Worm (Caenorhabditis elegans): ENCODE data around the gene F18G5.1.

The F18G5.1 gene

DNA sequence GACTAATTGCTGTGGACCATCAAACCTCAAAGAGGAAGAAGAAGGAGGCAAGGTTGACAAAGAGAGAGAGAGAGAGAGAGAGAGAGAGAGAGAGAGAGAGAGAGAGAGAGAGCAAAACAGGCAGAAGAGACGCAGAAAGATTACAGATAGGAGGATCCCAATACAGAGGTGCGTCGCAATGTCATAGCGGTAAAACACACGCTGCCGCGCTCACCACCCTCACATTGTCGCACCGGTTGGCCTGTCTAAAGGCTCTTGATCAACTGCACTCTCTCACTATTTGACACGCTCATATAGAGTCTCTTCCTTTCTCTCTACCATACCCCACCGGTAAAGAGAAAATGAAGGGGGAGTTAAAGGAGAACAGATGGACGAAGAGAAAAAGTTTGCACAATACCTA, 34.4 kb upstream of the F18G5.1 start:
- peak; percentile 53 for TF ChIP-seq egl-27 (tag; optimal IDR thresholded peaks at IDR 0.05)
- TF ChIP-seq pqm-1 (tag; optimal IDR thresholded peaks at IDR 0.05), result peak; percentile 45
- TF ChIP-seq ztf-11 (tag; optimal IDR thresholded peaks at IDR 0.05), result no peak
- no peak for TF ChIP-seq ztf-4 (tag; optimal IDR thresholded peaks at IDR 0.05)
- TF ChIP-seq lsy-12 (tag; optimal IDR thresholded peaks at IDR 0.05), result peak; percentile 15
- TF ChIP-seq nhr-25 (tag; optimal IDR thresholded peaks at IDR 0.05), result peak; percentile 68
- peak; percentile 69 for TF ChIP-seq pha-4 (tag; optimal IDR thresholded peaks at IDR 0.05)
- TF ChIP-seq fkh-10 (GFP tag; optimal IDR thresholded peaks at IDR 0.05), result no peak
- no peak for TF ChIP-seq nhr-28 (tag; optimal IDR thresholded peaks at IDR 0.05)
- TF ChIP-seq nhr-237 (tag; optimal IDR thresholded peaks at IDR 0.05), result no peak
- no peak for TF ChIP-seq unc-62 (GFP tag; optimal IDR thresholded peaks at IDR 0.05)
- TF ChIP-seq nhr-23 (tag; optimal IDR thresholded peaks at IDR 0.05), result peak; percentile 11
- peak; percentile 1 for TF ChIP-seq elt-1 (tag; optimal IDR thresholded peaks at IDR 0.05)
- TF ChIP-seq elt-2 (tag; optimal IDR thresholded peaks at IDR 0.05), result peak; percentile 60
- no peak for TF ChIP-seq nhr-76 (tag; optimal IDR thresholded peaks at IDR 0.05)
- TF ChIP-seq nhr-43 (tag; optimal IDR thresholded peaks at IDR 0.05; ENCODE audit: poor library complexity, severe bottlenecking), result peak; percentile 20
- peak; percentile 14 for TF ChIP-seq jun-1 (tag; optimal IDR thresholded peaks at IDR 0.05)
- TF ChIP-seq aly-2 (tag; optimal IDR thresholded peaks at IDR 0.05), result no peak
- no peak for TF ChIP-seq fos-1 (tag; optimal IDR thresholded peaks at IDR 0.05)
- TF ChIP-seq hmg-11 (tag; optimal IDR thresholded peaks at IDR 0.05), result peak; percentile 19

DNA sequence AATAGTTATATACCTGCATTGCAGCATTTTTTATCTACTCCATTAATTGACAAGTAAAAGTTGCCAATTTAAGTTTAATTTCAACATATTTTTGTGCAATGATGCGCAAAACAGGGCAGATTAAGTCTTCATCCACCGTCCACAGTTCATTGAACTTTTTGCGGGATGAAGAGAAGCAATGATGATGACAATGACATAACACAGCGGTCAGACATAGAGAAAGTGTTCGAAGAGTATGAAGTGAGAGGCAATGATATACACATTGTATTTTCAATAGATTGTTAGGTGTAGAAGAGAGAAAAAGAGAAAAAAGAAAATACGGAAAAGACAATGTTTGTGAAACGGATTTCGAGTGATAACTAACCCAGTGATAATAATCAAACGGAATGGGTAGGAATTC, 32.7 kb upstream of the F18G5.1 start:
- TF ChIP-seq fos-1 (tag; optimal IDR thresholded peaks at IDR 0.05) (no peak), nhr-23 (tag; optimal IDR thresholded peaks at IDR 0.05) (peak; percentile 55), pha-4 (tag; optimal IDR thresholded peaks at IDR 0.05) (peak; percentile 11)

DNA sequence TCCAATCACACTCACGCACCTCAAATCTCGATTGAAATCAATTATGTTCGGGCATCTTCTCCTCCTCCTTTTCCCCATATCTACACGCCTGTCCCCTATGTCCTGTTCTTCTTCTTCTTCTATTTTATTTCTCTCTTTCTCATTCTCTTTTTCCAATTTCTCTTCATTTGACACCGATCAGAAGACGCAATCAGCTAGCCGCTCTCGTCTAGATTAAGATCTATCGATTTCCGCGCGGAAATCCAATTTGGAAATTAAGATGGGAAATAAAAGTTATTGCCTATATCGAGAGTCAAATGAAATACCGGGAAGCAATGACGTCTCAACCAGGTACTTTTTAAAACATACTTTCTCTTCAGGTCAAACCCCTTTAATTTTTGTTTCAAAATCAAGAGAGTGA, 31.2 kb upstream of the F18G5.1 start:
- TF ChIP-seq elt-1 (tag; optimal IDR thresholded peaks at IDR 0.05) (peak; percentile 86), ceh-9 (tag; optimal IDR thresholded peaks at IDR 0.05) (no peak), hmg-11 (tag; optimal IDR thresholded peaks at IDR 0.05) (no peak), lin-39 (tag; optimal IDR thresholded peaks at IDR 0.05) (no peak), nhr-25 (tag; optimal IDR thresholded peaks at IDR 0.05) (peak; percentile 44), elt-3 (tag; optimal IDR thresholded peaks at IDR 0.05) (peak in 1 of 3 experiments; percentile 21), daf-12 (tag; optimal IDR thresholded peaks at IDR 0.05) (no peak), mml-1 (tag; optimal IDR thresholded peaks at IDR 0.05) (no peak), egl-5 (tag; optimal IDR thresholded peaks at IDR 0.05) (peak; percentile 55), fkh-10 (GFP tag; optimal IDR thresholded peaks at IDR 0.05) (no peak), nhr-23 (tag; optimal IDR thresholded peaks at IDR 0.05) (peak; percentile 75), nhr-77 (tag; optimal IDR thresholded peaks at IDR 0.05) (no peak), ceh-28 (tag; optimal IDR thresholded peaks at IDR 0.05) (peak; percentile 27)

DNA sequence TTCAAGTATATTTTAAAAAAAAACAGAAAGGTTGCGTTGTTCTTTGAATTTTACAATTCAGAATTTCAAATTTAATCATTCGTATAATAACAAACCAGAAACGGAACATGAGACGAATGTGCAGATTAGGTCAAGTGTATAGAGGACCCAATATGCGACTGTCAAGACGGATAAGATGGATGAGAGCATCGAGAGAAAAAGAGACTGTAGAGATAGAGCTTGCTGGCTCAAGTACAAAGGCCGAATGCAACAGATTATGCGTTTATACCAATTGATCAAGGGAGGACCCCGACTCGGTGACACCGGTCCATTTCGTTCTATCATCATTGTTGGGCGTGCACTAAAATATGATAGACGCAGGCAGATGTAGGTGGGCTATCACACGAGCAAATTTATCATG, 29.3 kb upstream of the F18G5.1 start:
- TF ChIP-seq eor-1 (tag; optimal IDR thresholded peaks at IDR 0.05), result no peak
- TF ChIP-seq lin-39 (tag; optimal IDR thresholded peaks at IDR 0.05), result no peak
- TF ChIP-seq ztf-4 (tag; optimal IDR thresholded peaks at IDR 0.05), result no peak
- no peak for TF ChIP-seq ceh-28 (tag; optimal IDR thresholded peaks at IDR 0.05)
- no peak for TF ChIP-seq jun-1 (tag; optimal IDR thresholded peaks at IDR 0.05)
- TF ChIP-seq daf-12 (tag; optimal IDR thresholded peaks at IDR 0.05), result no peak
- no peak for TF ChIP-seq nhr-11 (tag; optimal IDR thresholded peaks at IDR 0.05)
- no peak for TF ChIP-seq elt-3 (tag; optimal IDR thresholded peaks at IDR 0.05)
- no peak for TF ChIP-seq ceh-82 (tag; optimal IDR thresholded peaks at IDR 0.05)
- TF ChIP-seq ceh-9 (tag; optimal IDR thresholded peaks at IDR 0.05), result no peak
- TF ChIP-seq unc-62 (GFP tag; optimal IDR thresholded peaks at IDR 0.05), result no peak

DNA sequence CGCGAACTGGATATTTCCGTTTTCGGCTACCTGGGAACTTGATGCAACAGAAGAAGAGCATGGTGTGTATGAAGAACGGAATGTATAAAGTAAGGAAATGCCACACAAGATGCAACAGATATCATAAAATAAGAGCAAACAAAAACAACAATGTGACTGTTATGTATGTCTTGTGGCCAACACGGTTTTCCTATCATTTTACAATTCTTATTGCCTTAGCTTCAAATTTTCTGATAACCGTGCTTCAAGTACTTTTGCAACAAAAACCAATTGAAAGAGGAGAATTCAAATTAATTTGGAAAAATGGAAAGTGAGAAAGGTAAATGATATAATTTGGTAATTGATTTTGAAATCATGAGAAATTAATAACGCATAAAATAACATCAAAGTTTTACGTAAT, 28.1 kb upstream of the F18G5.1 start:
- TF ChIP-seq lin-15B (tag; optimal IDR thresholded peaks at IDR 0.05), result no peak
- TF ChIP-seq elt-1 (tag; optimal IDR thresholded peaks at IDR 0.05), result no peak
- TF ChIP-seq nhr-237 (tag; optimal IDR thresholded peaks at IDR 0.05), result no peak
- no peak for TF ChIP-seq pha-4 (tag; optimal IDR thresholded peaks at IDR 0.05)
- TF ChIP-seq fkh-10 (GFP tag; optimal IDR thresholded peaks at IDR 0.05), result no peak
- TF ChIP-seq elt-2 (tag; optimal IDR thresholded peaks at IDR 0.05), result peak; percentile 23

DNA sequence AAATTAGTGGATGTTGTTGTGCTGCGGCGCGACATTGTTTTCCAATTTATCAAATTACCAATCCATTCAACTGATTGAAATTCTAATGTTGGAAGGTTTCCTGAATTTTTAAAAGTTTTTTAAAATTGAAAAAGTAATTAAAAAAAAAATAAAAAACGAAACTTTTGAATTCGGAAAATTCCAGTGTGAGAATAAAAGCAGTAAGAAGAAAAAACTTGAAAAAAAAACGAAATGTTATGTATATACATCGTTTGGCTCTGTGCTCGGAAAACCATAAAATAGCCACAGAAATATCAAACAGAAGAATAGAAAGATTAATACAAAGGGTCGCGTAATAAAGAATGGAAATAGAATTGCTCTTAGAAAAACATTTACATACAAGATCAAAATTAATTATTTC, 27.6 kb upstream of the F18G5.1 start, which contains the start of gene vav-1:
vav-1 (minus strand) TSS at position 101 of the 400 bp plus-strand sequence.
- TF ChIP-seq R02D3.7 (tag; optimal IDR thresholded peaks at IDR 0.05) (no peak), sea-2 (GFP tag; optimal IDR thresholded peaks at IDR 0.05) (no peak), pqm-1 (tag; optimal IDR thresholded peaks at IDR 0.05) (no peak), ceh-16 (tag; optimal IDR thresholded peaks at IDR 0.05) (no peak)

Measured in whole organism, L3 larva.